Worm (Caenorhabditis elegans) whole organism, L1 larva: Measurements from ENCODE around the gene srh-128.

Source experiments
- C04F5.9 ChIP-seq: sonication (generic microtip); optimal IDR thresholded peaks from 2 replicates; lab custom pipeline; 2016; ENCODE audit warnings: missing genetic modification characterization, missing compliant biosample characterization
- C16A3.4 ChIP-seq: fragments of 150-350 bp; optimal IDR thresholded peaks from 2 replicates; lab custom pipeline; 2014; ENCODE audit warnings: missing biosample characterization, missing genetic modification characterization
- C34B4.2 ChIP-seq: sonication (generic microtip); optimal IDR thresholded peaks from 2 replicates; lab custom pipeline; 2017; ENCODE audit warnings: mild to moderate bottlenecking, missing genetic modification characterization, missing compliant biosample characterization
- aha-1 ChIP-seq: fragments of 150-350 bp; optimal IDR thresholded peaks from 2 replicates; lab custom pipeline; 2014; ENCODE audit warnings: missing biosample characterization, missing genetic modification characterization
- blmp-1 ChIP-seq: fragments of 150-350 bp; optimal IDR thresholded peaks from 2 replicates; lab custom pipeline; 2014; ENCODE audit warnings: missing biosample characterization, missing genetic modification characterization
- ceh-63 ChIP-seq: fragments of 200-800 bp; sonication (Bioruptor generic); optimal IDR thresholded peaks from 2 replicates; lab custom pipeline; 2018; ENCODE audit warnings: mild to moderate bottlenecking, missing genetic modification characterization, missing compliant biosample characterization
- ceh-88 ChIP-seq: fragments of 200-800 bp; sonication (Bioruptor generic); IDR thresholded peaks from 2 replicates; pipeline ENCODE4 v1.3.6; 2022; ENCODE audit warnings: missing genetic modification characterization, missing compliant biosample characterization
- ces-1 ChIP-seq: fragments of 150-350 bp; optimal IDR thresholded peaks from 2 replicates; lab custom pipeline; 2014; ENCODE audit warnings: missing biosample characterization, missing genetic modification reagents, missing genetic modification characterization
- efl-3 ChIP-seq: fragments of 200-800 bp; sonication (Bioruptor generic); optimal IDR thresholded peaks from 2 replicates; lab custom pipeline; 2018; ENCODE audit warnings: mild to moderate bottlenecking, missing genetic modification characterization, missing compliant biosample characterization
- egl-13 ChIP-seq: sonication (generic microtip); optimal IDR thresholded peaks from 2 replicates; lab custom pipeline; 2016; ENCODE audit warnings: missing genotype, missing genetic modification reagents, missing genetic modification characterization, missing compliant biosample characterization
- egl-27 ChIP-seq, 2 experiments: fragments of 150-350 bp in 1 of 2; sonication (generic microtip); optimal IDR thresholded peaks; 3 replicates each; lab custom pipeline; 2017 to 2018; ENCODE audit warnings: missing biosample characterization in 2 of 2, missing genetic modification characterization in 2 of 2, missing genetic modification reagents in 2 of 2
- elt-2 ChIP-seq: sonication (generic microtip); optimal IDR thresholded peaks from 2 replicates; lab custom pipeline; 2016; ENCODE audit warnings: missing genetic modification characterization, mild to moderate bottlenecking, inconsistent platforms, missing compliant biosample characterization, missing genetic modification reagents
- elt-3 ChIP-seq, 6 experiments: fragments of 150-350 bp in 1 of 6; sonication (generic microtip); optimal IDR thresholded peaks; 2 replicates each; lab custom pipeline; 2017 to 2018; ENCODE audit warnings: missing biosample characterization in 6 of 6, missing genetic modification characterization in 6 of 6, inconsistent platforms in 1 of 6
- fkh-4 ChIP-seq: sonication (generic microtip); optimal IDR thresholded peaks from 2 replicates; lab custom pipeline; 2016; ENCODE audit warnings: missing compliant biosample characterization, missing genetic modification characterization, borderline replicate concordance
- grh-1 ChIP-seq: fragments of 200-800 bp; sonication (Bioruptor generic); IDR thresholded peaks from 2 replicates; pipeline ENCODE4 v1.3.6; 2022; ENCODE audit warnings: missing genetic modification reagents, missing genetic modification characterization, missing compliant biosample characterization
- hlh-17 ChIP-seq: fragments of 200-800 bp; sonication (Bioruptor generic); optimal IDR thresholded peaks from 2 replicates; lab custom pipeline; 2018; ENCODE audit warnings: missing genetic modification characterization, mild to moderate bottlenecking, missing compliant biosample characterization, moderate library complexity, borderline replicate concordance
- hlh-4 ChIP-seq: sonication (generic microtip); optimal IDR thresholded peaks from 2 replicates; lab custom pipeline; 2016; ENCODE audit warnings: mild to moderate bottlenecking, missing genetic modification characterization, missing compliant biosample characterization
- isw-1 ChIP-seq: fragments of 200-800 bp; sonication (Bioruptor generic); IDR thresholded peaks from 2 replicates; pipeline ENCODE4 v1.3.6; 2022; ENCODE audit warnings: missing genetic modification characterization, missing compliant biosample characterization
- lin-13 ChIP-seq: fragments of 150-350 bp; optimal IDR thresholded peaks from 2 replicates; lab custom pipeline; 2014; ENCODE audit warnings: missing biosample characterization, missing genetic modification reagents, missing genetic modification characterization
- lin-14 ChIP-seq: fragments of 200-800 bp; sonication (Bioruptor generic); optimal IDR thresholded peaks from 2 replicates; lab custom pipeline; 2018; ENCODE audit warnings: mild to moderate bottlenecking, missing genetic modification characterization, moderate library complexity, missing compliant biosample characterization
- lin-15B ChIP-seq: fragments of 150-350 bp; sonication (generic microtip); optimal IDR thresholded peaks from 3 replicates; lab custom pipeline; 2014; ENCODE audit warnings: missing biosample characterization, missing genetic modification characterization
- lin-35 ChIP-seq, 2 experiments: fragments of 150-350 bp; optimal IDR thresholded peaks; 2 replicates each; lab custom pipeline; 2014; ENCODE audit warnings: missing biosample characterization in 2 of 2, missing genetic modification characterization in 2 of 2, missing genetic modification reagents in 2 of 2
- lin-39 ChIP-seq: fragments of 150-350 bp; optimal IDR thresholded peaks from 2 replicates; lab custom pipeline; 2014; ENCODE audit warnings: missing biosample characterization, missing genetic modification reagents, missing genetic modification characterization
- mab-9 ChIP-seq: fragments of 200-800 bp; sonication (Bioruptor generic); IDR thresholded peaks from 2 replicates; pipeline ENCODE4 v1.3.6; 2022; ENCODE audit warnings: missing genetic modification reagents, missing genetic modification characterization, missing compliant biosample characterization
- mdl-1 ChIP-seq, 2 experiments: fragments of 150-350 bp; optimal IDR thresholded peaks; 2 replicates each; lab custom pipeline; 2014 to 2017; ENCODE audit warnings: missing biosample characterization in 2 of 2, missing genetic modification characterization in 2 of 2, inconsistent platforms in 1 of 2
- mep-1 ChIP-seq: fragments of 150-350 bp; optimal IDR thresholded peaks from 2 replicates; lab custom pipeline; 2014; ENCODE audit warnings: missing biosample characterization, missing genetic modification characterization
- nhr-11 ChIP-seq: fragments of 150-350 bp; optimal IDR thresholded peaks from 2 replicates; lab custom pipeline; 2014; ENCODE audit warnings: missing biosample characterization, missing genetic modification characterization
- nhr-12 ChIP-seq: sonication (generic microtip); optimal IDR thresholded peaks from 2 replicates; lab custom pipeline; 2017; ENCODE audit warnings: missing biosample characterization, missing genetic modification characterization
- nhr-19 ChIP-seq: fragments of 200-800 bp; sonication (Bioruptor generic); conservative IDR thresholded peaks from 2 replicates; pipeline ENCODE4 v1.3.6; 2022; ENCODE audit warnings: missing genetic modification characterization, missing compliant biosample characterization
- nhr-28 ChIP-seq: fragments of 150-350 bp; optimal IDR thresholded peaks from 2 replicates; lab custom pipeline; 2014; ENCODE audit warnings: missing biosample characterization, missing genetic modification characterization
- nhr-71 ChIP-seq: sonication (generic microtip); optimal IDR thresholded peaks from 2 replicates; lab custom pipeline; 2016; ENCODE audit warnings: mild to moderate bottlenecking, missing genetic modification characterization, moderate library complexity, missing compliant biosample characterization
- nhr-76 ChIP-seq: sonication (generic microtip); optimal IDR thresholded peaks from 2 replicates; lab custom pipeline; 2017; ENCODE audit warnings: missing biosample characterization, missing genetic modification characterization
- nhr-85 ChIP-seq: sonication (generic microtip); peaks from one replicate; lab custom pipeline; 2016; ENCODE audit warnings: missing genetic modification characterization, inconsistent platforms, missing compliant biosample characterization
- nhr-90 ChIP-seq: sonication (generic microtip); optimal IDR thresholded peaks from 2 replicates; lab custom pipeline; 2016; ENCODE audit warnings: mild to moderate bottlenecking, missing genetic modification characterization, missing compliant biosample characterization; ENCODE audit not compliant: poor library complexity
- pax-3 ChIP-seq: fragments of 200-800 bp; sonication (Bioruptor generic); optimal IDR thresholded peaks from 2 replicates; lab custom pipeline; 2018; ENCODE audit warnings: mild to moderate bottlenecking, missing genetic modification characterization, moderate library complexity, missing compliant biosample characterization
- snpc-4 ChIP-seq: fragments of 150-350 bp; optimal IDR thresholded peaks from 2 replicates; lab custom pipeline; 2014; ENCODE audit warnings: missing biosample characterization, missing genetic modification characterization
- sptf-1 ChIP-seq: fragments of 150-350 bp; optimal IDR thresholded peaks from 2 replicates; lab custom pipeline; 2014; ENCODE audit warnings: missing biosample characterization, missing genetic modification characterization
- sup-37 ChIP-seq: fragments of 200-800 bp; sonication (Bioruptor generic); optimal IDR thresholded peaks from 2 replicates; lab custom pipeline; 2018; ENCODE audit warnings: mild to moderate bottlenecking, missing genetic modification characterization, missing compliant biosample characterization
- swsn-7 ChIP-seq: sonication (generic microtip); optimal IDR thresholded peaks from 2 replicates; lab custom pipeline; 2016; ENCODE audit warnings: missing genetic modification characterization, missing compliant biosample characterization
- tlp-1 ChIP-seq: fragments of 150-350 bp; optimal IDR thresholded peaks from 2 replicates; lab custom pipeline; 2014; ENCODE audit warnings: missing biosample characterization, missing genetic modification characterization
- unc-130 ChIP-seq: fragments of 150-350 bp; optimal IDR thresholded peaks from 2 replicates; lab custom pipeline; 2017; ENCODE audit warnings: missing biosample characterization, missing genetic modification characterization, inconsistent platforms
- unc-30 ChIP-seq: sonication (generic microtip); optimal IDR thresholded peaks from 2 replicates; lab custom pipeline; 2017; ENCODE audit warnings: missing biosample characterization, missing genetic modification characterization
- unc-62 ChIP-seq: fragments of 150-350 bp; optimal IDR thresholded peaks from 2 replicates; lab custom pipeline; 2014; ENCODE audit warnings: missing biosample characterization, missing genetic modification reagents, missing genetic modification characterization
- unc-86 ChIP-seq: sonication (generic microtip); optimal IDR thresholded peaks from 2 replicates; lab custom pipeline; 2016; ENCODE audit warnings: missing genetic modification characterization, missing compliant biosample characterization
- unc-98 ChIP-seq: fragments of 200-800 bp; sonication (Bioruptor generic); IDR thresholded peaks from 2 replicates; pipeline ENCODE4 v1.3.6; 2022; ENCODE audit warnings: missing genetic modification characterization, missing compliant biosample characterization
- zag-1 ChIP-seq: fragments of 150-350 bp; optimal IDR thresholded peaks from 2 replicates; lab custom pipeline; 2014; ENCODE audit warnings: missing biosample characterization, missing genetic modification characterization
- ztf-11 ChIP-seq, 2 experiments: sonication (generic microtip); optimal IDR thresholded peaks; 2 replicates each; lab custom pipeline; 2016 to 2017; ENCODE audit warnings: missing genetic modification characterization in 2 of 2, missing biosample characterization in 1 of 2, missing compliant biosample characterization in 1 of 2

srh-128 gene

ce11 chrII:2705200-2705599 lies at the start of gene srh-128:
srh-128 (minus strand) TSS chrII:2705300.
- TF ChIP-seq mep-1 (tag; lab: Kevin White, UChicago) (no peak), hlh-17 (GFP tag; lab: Kevin White, UChicago) (no peak), swsn-7 (tag; lab: Kevin White, UChicago) (no peak), nhr-11 (tag; lab: Kevin White, UChicago) (no peak), egl-27 (tag; optimal IDR thresholded peaks at IDR 0.05; lab: Kevin White, UChicago) (no peak), nhr-28 (no peak), mdl-1 (tag; optimal IDR thresholded peaks at IDR 0.05; lab: Kevin White, UChicago) (no peak), fkh-4 (tag; lab: Kevin White, UChicago) (no peak), isw-1 (GFP tag; lab: Robert Waterston, UW) (no peak), tlp-1 (tag; lab: Kevin White, UChicago) (no peak), elt-3 (tag; optimal IDR thresholded peaks at IDR 0.05; lab: Kevin White, UChicago) (no peak), egl-13 (tag; lab: Kevin White, UChicago) (no peak), unc-130 (no peak), ces-1 (GFP tag; lab: Kevin White, UChicago) (no peak)

ce11 chrII:2754595-2754994 lies 49.5 kb upstream of the srh-128 start:
- TF ChIP-seq ztf-11 (tag; optimal IDR thresholded peaks at IDR 0.05; lab: Kevin White, UChicago) (no peak), nhr-19 (GFP tag; lab: Robert Waterston, UW) (no peak), zag-1 (tag; lab: Kevin White, UChicago) (no peak), blmp-1 (tag; lab: Kevin White, UChicago) (no peak), pax-3 (tag; lab: Kevin White, UChicago) (no peak), C04F5.9 (tag; lab: Kevin White, UChicago) (no peak), aha-1 (tag; lab: Kevin White, UChicago) (no peak), unc-62 (GFP tag; lab: Kevin White, UChicago) (no peak), lin-35 (GFP tag; optimal IDR thresholded peaks at IDR 0.05; lab: Kevin White, UChicago) (no peak), swsn-7 (tag; lab: Kevin White, UChicago) (no peak), sptf-1 (tag; lab: Kevin White, UChicago) (no peak), snpc-4 (tag; lab: Kevin White, UChicago) (no peak), sup-37 (GFP tag; lab: Kevin White, UChicago) (no peak), hlh-17 (GFP tag; lab: Kevin White, UChicago) (no peak), elt-2 (tag; lab: Kevin White, UChicago) (no peak), nhr-71 (tag; lab: Kevin White, UChicago) (no peak), C34B4.2 (tag; lab: Kevin White, UChicago) (no peak), ceh-63 (GFP tag; lab: Kevin White, UChicago) (no peak)

- TF ChIP-seq unc-30 (tag; lab: Kevin White, UChicago): no peak
- TF ChIP-seq, all 84 proteins: peak for 0
These were observed 47.9 kb upstream of the srh-128 start, which contains the start of gene F29A7.3 for ce11 chrII:2752999-2753398. F29A7.3 (plus strand) TSS chrII:2753299.

ce11 chrII:2752536-2752935 lies 47.4 kb upstream of the srh-128 start, which contains the start of gene F29A7.6:
F29A7.6 (minus strand) TSS chrII:2752611.
- TF ChIP-seq unc-86 (tag; lab: Kevin White, UChicago): peak; percentile 41
- TF ChIP-seq unc-98 (GFP tag; lab: Robert Waterston, UW): peak; percentile 68
- TF ChIP-seq grh-1 (GFP tag; lab: Robert Waterston, UW): 0 out of 2 replicates have a peak, but pooled peaks have one; percentile 19
- TF ChIP-seq nhr-85 (tag; lab: Kevin White, UChicago): peak; percentile 67
- peak; percentile 60 for TF ChIP-seq lin-15B (tag; lab: Kevin White, UChicago)
- TF ChIP-seq nhr-76: no peak
- TF ChIP-seq blmp-1 (tag; lab: Kevin White, UChicago): no peak
- no peak for TF ChIP-seq hlh-4
- peak; percentile 2 for TF ChIP-seq lin-39 (tag; lab: Kevin White, UChicago)
- peak; percentile 78 for TF ChIP-seq lin-14 (GFP tag; lab: Kevin White, UChicago)
- peak; percentile 20 for TF ChIP-seq C04F5.9 (tag; lab: Kevin White, UChicago)
- no peak for TF ChIP-seq mep-1 (tag; lab: Kevin White, UChicago)
- TF ChIP-seq lin-13: peak; percentile 57
- TF ChIP-seq C16A3.4 (tag; lab: Kevin White, UChicago): peak; percentile 46
- peak; percentile 79 for TF ChIP-seq nhr-90 (tag; lab: Kevin White, UChicago)
- TF ChIP-seq efl-3 (GFP tag; lab: Kevin White, UChicago): no peak
- no peak for TF ChIP-seq ceh-88 (GFP tag; lab: Robert Waterston, UW)
- no peak for TF ChIP-seq nhr-12 (tag; lab: Kevin White, UChicago)
- TF ChIP-seq lin-35 (GFP tag; optimal IDR thresholded peaks at IDR 0.05; lab: Kevin White, UChicago): peak; percentile 53 to 63
- TF ChIP-seq mab-9: 0 out of 2 replicates have a peak, but pooled peaks have one; percentile 36
- peak; percentile 43 for TF ChIP-seq unc-130
